Worm (Caenorhabditis elegans): Measurements from ENCODE around the gene T09F5.10.

The T09F5.10 gene

DNA sequence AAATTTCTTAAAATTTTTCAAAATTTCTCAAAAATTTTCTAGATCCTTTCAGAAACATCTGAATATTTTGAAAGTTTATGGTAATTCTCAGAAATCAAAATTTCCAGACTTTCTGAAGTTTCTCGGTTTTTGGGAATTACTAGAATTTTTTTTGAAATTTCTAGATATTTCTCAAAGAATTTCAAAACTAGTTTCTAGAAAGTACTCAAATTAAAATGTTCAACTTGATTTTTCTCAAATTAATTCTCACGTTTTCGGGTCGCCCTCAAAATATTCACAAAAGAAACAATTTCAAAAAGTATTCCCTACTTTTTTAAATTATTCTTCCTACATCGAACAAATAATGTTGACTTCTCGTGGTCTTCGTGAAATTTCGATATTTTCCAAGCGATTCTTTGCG is at the start of gene T09F5.10:
T09F5.10 (plus strand) TSS at position 301 of the 400 bp plus-strand sequence.
- no peak for TF ChIP-seq egl-13 (tag; optimal IDR thresholded peaks at IDR 0.05)
- no peak for TF ChIP-seq nhr-84 (tag; optimal IDR thresholded peaks at IDR 0.05)
- TF ChIP-seq nhr-47 (tag; optimal IDR thresholded peaks at IDR 0.05): no peak

DNA sequence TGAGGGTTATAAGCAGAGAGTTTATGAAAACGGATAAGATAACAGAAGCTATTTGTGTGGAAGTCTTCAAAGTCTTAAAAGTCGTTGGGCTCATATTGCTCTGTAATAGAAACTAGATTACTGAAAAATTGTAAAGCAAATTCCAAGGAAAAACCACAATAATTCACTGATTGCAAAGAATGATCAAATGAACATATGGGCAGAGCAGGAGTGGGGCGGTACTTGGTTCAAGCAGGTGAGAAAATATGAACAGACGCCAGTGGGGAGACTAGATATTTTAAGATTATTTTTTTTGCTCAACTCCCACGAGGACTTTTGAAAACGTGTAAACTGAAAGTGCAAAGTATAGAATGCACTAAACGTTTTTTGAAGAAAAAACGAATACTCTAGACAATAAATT is 47.4 kb upstream of the T09F5.10 start, which contains the start of gene str-171:
str-171 (minus strand) TSS at position 101 of the 400 bp plus-strand sequence.
- TF ChIP-seq pag-3 (tag; optimal IDR thresholded peaks at IDR 0.05; ENCODE audit: borderline replicate concordance, insufficient read depth): no peak
- TF ChIP-seq efl-1 (optimal IDR thresholded peaks at IDR 0.05): no peak
- TF ChIP-seq efl-1 (GFP tag; optimal IDR thresholded peaks at IDR 0.05 in 1 of 2): peak in 1 of 2 experiments; percentile 39

DNA sequence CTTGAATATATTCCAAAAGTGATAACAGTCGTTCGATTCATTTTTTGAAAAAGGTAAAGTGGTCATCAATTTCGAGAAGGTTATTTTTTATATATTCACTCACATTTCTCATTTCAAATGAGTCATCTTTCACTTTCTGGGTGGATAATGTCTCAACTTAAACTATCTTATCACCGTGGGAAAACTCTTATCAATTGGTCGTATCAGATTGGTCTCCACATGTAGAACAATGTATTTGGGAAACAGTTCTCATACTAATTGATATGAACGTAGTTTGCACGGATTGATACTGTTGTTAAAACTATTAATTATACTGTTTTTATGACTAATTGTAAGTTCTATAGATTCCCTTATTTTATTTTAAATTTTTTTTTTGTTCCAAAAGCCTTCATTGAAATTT is 46.0 kb upstream of the T09F5.10 start:
- peak; percentile 45 for TF ChIP-seq elt-2 (tag; optimal IDR thresholded peaks at IDR 0.05)
- TF ChIP-seq zag-1 (tag; optimal IDR thresholded peaks at IDR 0.05): no peak
- TF ChIP-seq elt-3 (tag; optimal IDR thresholded peaks at IDR 0.05): peak in 1 of 6 experiments; percentile 14
- no peak for TF ChIP-seq hlh-17 (GFP tag; optimal IDR thresholded peaks at IDR 0.05; ENCODE audit: borderline replicate concordance)
- TF ChIP-seq lsy-2 (tag; optimal IDR thresholded peaks at IDR 0.05): no peak

DNA sequence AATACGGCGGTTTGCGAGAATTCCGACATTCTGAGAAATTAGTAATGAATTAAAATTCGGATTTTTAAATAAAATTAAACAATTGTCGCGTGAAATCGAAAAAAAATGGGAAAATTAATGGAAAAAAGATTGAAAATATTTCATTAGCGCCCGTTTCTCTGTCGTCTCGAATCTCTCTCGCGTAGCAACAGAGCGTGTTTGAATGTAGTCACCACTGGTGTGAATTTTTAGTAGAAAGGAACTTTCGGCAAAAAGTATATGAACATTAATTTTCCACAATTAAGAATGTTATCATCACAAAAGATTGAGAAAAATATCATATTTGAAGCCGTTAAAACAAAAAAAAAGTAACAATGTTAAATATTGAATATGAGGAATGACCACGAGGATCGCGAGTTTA is 43.1 kb upstream of the T09F5.10 start, which contains the start of gene aipl-1:
aipl-1 (minus strand) TSS at position 30 of the 400 bp plus-strand sequence.
- no peak for TF ChIP-seq aha-1 (tag; optimal IDR thresholded peaks at IDR 0.05)
- TF ChIP-seq irx-1 (tag; optimal IDR thresholded peaks at IDR 0.05): peak; percentile 13
- no peak for TF ChIP-seq unc-62 (GFP tag; optimal IDR thresholded peaks at IDR 0.05)
- TF ChIP-seq C04F5.9 (tag; optimal IDR thresholded peaks at IDR 0.05): no peak
- no peak for TF ChIP-seq zip-4 (GFP tag; optimal IDR thresholded peaks at IDR 0.05)
- TF ChIP-seq nhr-71 (tag; optimal IDR thresholded peaks at IDR 0.05): peak; percentile 87
- TF ChIP-seq ets-5 (GFP tag; IDR thresholded peaks at IDR 0.05): no peak
- no peak for TF ChIP-seq alr-1 (tag; optimal IDR thresholded peaks at IDR 0.05; ENCODE audit: borderline replicate concordance)
- TF ChIP-seq swsn-7 (tag; optimal IDR thresholded peaks at IDR 0.05): peak; percentile 63
- TF ChIP-seq efl-1 (optimal IDR thresholded peaks at IDR 0.05): peak; percentile 90 to 92
- peak; percentile 88 to 99 for TF ChIP-seq efl-1 (GFP tag; optimal IDR thresholded peaks at IDR 0.05 in 1 of 2)
- no peak for TF ChIP-seq ceh-63 (GFP tag; optimal IDR thresholded peaks at IDR 0.05)
- TF ChIP-seq Y116A8C.19 (tag; optimal IDR thresholded peaks at IDR 0.05; ENCODE audit: borderline replicate concordance): no peak
- no peak for TF ChIP-seq zag-1 (tag; optimal IDR thresholded peaks at IDR 0.05)
- TF ChIP-seq ama-1 (optimal IDR thresholded peaks at IDR 0.05): peak; percentile 26
- no peak for TF ChIP-seq nhr-84 (tag; optimal IDR thresholded peaks at IDR 0.05)
- no peak for TF ChIP-seq sup-37 (GFP tag; optimal IDR thresholded peaks at IDR 0.05)
- no peak for TF ChIP-seq hlh-4 (tag; optimal IDR thresholded peaks at IDR 0.05)
- no peak for TF ChIP-seq nhr-76 (tag; optimal IDR thresholded peaks at IDR 0.05)
- no peak for TF ChIP-seq ces-1 (GFP tag; optimal IDR thresholded peaks at IDR 0.05)
- TF ChIP-seq egl-27 (tag; optimal IDR thresholded peaks at IDR 0.05): no peak
- peak; percentile 76 for TF ChIP-seq nhr-77 (tag; optimal IDR thresholded peaks at IDR 0.05)
- TF ChIP-seq fkh-10 (GFP tag; optimal IDR thresholded peaks at IDR 0.05): peak; percentile 47
- no peak for TF ChIP-seq sptf-1 (tag; optimal IDR thresholded peaks at IDR 0.05)
- TF ChIP-seq elt-3 (tag; optimal IDR thresholded peaks at IDR 0.05): peak in 2 of 6 experiments; percentile 9 to 83
- TF ChIP-seq tbx-2 (tag; optimal IDR thresholded peaks at IDR 0.05): peak; percentile 70
- no peak for TF ChIP-seq sox-4 (tag; optimal IDR thresholded peaks at IDR 0.05)
- TF ChIP-seq lin-15B (tag; optimal IDR thresholded peaks at IDR 0.05): peak; percentile 94
- TF ChIP-seq rnt-1 (tag; optimal IDR thresholded peaks at IDR 0.05): peak; percentile 93
- peak; percentile 86 for TF ChIP-seq snu-23 (GFP tag; optimal IDR thresholded peaks at IDR 0.05)
- peak; percentile 78 for TF ChIP-seq vab-15 (tag; optimal IDR thresholded peaks at IDR 0.05)
- no peak for TF ChIP-seq egl-13 (tag; optimal IDR thresholded peaks at IDR 0.05)
- TF ChIP-seq mdl-1 (tag; optimal IDR thresholded peaks at IDR 0.05): peak in 1 of 2 experiments; percentile 59
- TF ChIP-seq pag-3 (tag; optimal IDR thresholded peaks at IDR 0.05; ENCODE audit: borderline replicate concordance, insufficient read depth): no peak
- no peak for TF ChIP-seq mab-9 (GFP tag; IDR thresholded peaks at IDR 0.05)
- peak; percentile 84 for TF ChIP-seq mep-1 (tag; optimal IDR thresholded peaks at IDR 0.05)
- TF ChIP-seq skn-1 (tag; optimal IDR thresholded peaks at IDR 0.05): peak; percentile 86
- TF ChIP-seq pqm-1 (tag; optimal IDR thresholded peaks at IDR 0.05): no peak
- no peak for TF ChIP-seq tlp-1 (tag; optimal IDR thresholded peaks at IDR 0.05)
- TF ChIP-seq unc-98 (GFP tag; IDR thresholded peaks at IDR 0.05): no peak
- TF ChIP-seq grh-1 (GFP tag; IDR thresholded peaks at IDR 0.05): 0 out of 2 replicates have a peak, but pooled peaks have one; percentile 11
- no peak for TF ChIP-seq ztf-4 (tag; optimal IDR thresholded peaks at IDR 0.05)
